Fruit fly (Drosophila melanogaster) whole organism, prepupa: ENCODE results near the gene CG2260.

Source experiments
- CG34406 ChIP-seq: fragments of 200-800 bp; sonication (Bioruptor generic); optimal IDR thresholded peaks from 3 replicates; lab custom pipeline; 2016; ENCODE audit warnings: missing biosample characterization, missing genetic modification characterization
- CG6808 ChIP-seq: fragments of 200-800 bp; sonication (Bioruptor generic); optimal IDR thresholded peaks from 3 replicates; lab custom pipeline; 2017; ENCODE audit warnings: missing biosample characterization, missing genetic modification characterization, mild to moderate bottlenecking, moderate library complexity, missing genetic modification reagents
- CG6854 ChIP-seq: fragments of 200-800 bp; sonication (Bioruptor generic); optimal IDR thresholded peaks from 2 replicates; lab custom pipeline; 2017; ENCODE audit warnings: missing biosample characterization, mild to moderate bottlenecking, missing genetic modification characterization
- CG8119 ChIP-seq: fragments of 200-800 bp; sonication (Bioruptor generic); IDR thresholded peaks from 3 replicates; pipeline ENCODE4 v1.3.6; 2022; ENCODE audit warnings: missing biosample characterization, missing genetic modification characterization
- CG8632 ChIP-seq: fragments of 200-800 bp; sonication (Bioruptor generic); optimal IDR thresholded peaks from 3 replicates; lab custom pipeline; 2016; ENCODE audit warnings: missing biosample characterization, missing genetic modification characterization
- Met ChIP-seq: fragments of 200-800 bp; sonication (Bioruptor generic); optimal IDR thresholded peaks from 3 replicates; lab custom pipeline; 2016; ENCODE audit warnings: missing biosample characterization, missing genetic modification characterization
- Smox ChIP-seq: fragments of 200-800 bp; sonication (Bioruptor generic); optimal IDR thresholded peaks from 3 replicates; lab custom pipeline; 2016; ENCODE audit warnings: missing biosample characterization, missing genetic modification characterization
- acj6 ChIP-seq: fragments of 200-800 bp; sonication (Bioruptor generic); optimal IDR thresholded peaks from 3 replicates; lab custom pipeline; 2016; ENCODE audit warnings: missing biosample characterization, missing genetic modification characterization
- cyc ChIP-seq: fragments of 200-800 bp; sonication (Bioruptor generic); optimal IDR thresholded peaks from 3 replicates; lab custom pipeline; 2016; ENCODE audit warnings: missing biosample characterization, missing genetic modification characterization
- fkh ChIP-seq: fragments of 200-800 bp; sonication (Bioruptor generic); optimal IDR thresholded peaks from 3 replicates; lab custom pipeline; 2017; ENCODE audit warnings: missing biosample characterization, mild to moderate bottlenecking, missing genetic modification characterization, moderate library complexity
- svp ChIP-seq: fragments of 200-800 bp; sonication (Bioruptor generic); peaks from one replicate; lab custom pipeline; 2016; ENCODE audit warnings: missing biosample characterization, missing genetic modification characterization

- TF ChIP-seq CG6854 (GFP tag; lab: Kevin White, UChicago) (no peak), CG6808 (GFP tag; lab: Kevin White, UChicago) (no peak), acj6 (GFP tag; lab: Kevin White, UChicago) (peak; percentile 13), cyc (GFP tag; lab: Kevin White, UChicago) (peak; percentile 10), svp (GFP tag; lab: Kevin White, UChicago) (no peak), Met (GFP tag; lab: Kevin White, UChicago) (peak; percentile 64), fkh (peak; percentile 37), CG8632 (no peak), Smox (GFP tag; lab: Kevin White, UChicago) (no peak), CG8119 (GFP tag; lab: Robert Waterston, UW) (no peak), CG34406 (GFP tag; lab: Kevin White, UChicago) (no peak)
These were observed 6.2 kb downstream of the CG2260 start for dm6 chrX:8114476-8115342.
